Fruit fly (Drosophila melanogaster) whole organism, embryonic: ENCODE data around the gene CG13124.

Experiments used
- Blimp-1 ChIP-seq: fragments of 200-800 bp; sonication (Bioruptor generic); optimal IDR thresholded peaks from 3 replicates; lab custom pipeline; 2018; ENCODE audit warnings: missing biosample characterization, missing genetic modification characterization, mild to moderate bottlenecking, moderate library complexity, missing genetic modification reagents
- CG10267 ChIP-seq: fragments of 200-800 bp; sonication (Bioruptor generic); optimal IDR thresholded peaks from 2 replicates; lab custom pipeline; 2018; ENCODE audit warnings: missing biosample characterization, mild to moderate bottlenecking, missing genetic modification characterization, moderate library complexity
- CG11696 ChIP-seq: fragments of 200-800 bp; sonication (Bioruptor generic); IDR thresholded peaks from 2 replicates; pipeline ENCODE4 v1.3.6; 2022; ENCODE audit warnings: missing biosample characterization, missing genetic modification characterization
- CG1233 ChIP-seq: fragments of 200-800 bp; sonication (Bioruptor generic); optimal IDR thresholded peaks from 4 replicates; lab custom pipeline; 2018; ENCODE audit warnings: missing biosample characterization, mild to moderate bottlenecking, missing genetic modification characterization
- CG15514 ChIP-seq: fragments of 200-800 bp; sonication (Bioruptor generic); optimal IDR thresholded peaks from 3 replicates; lab custom pipeline; 2017; ENCODE audit warnings: missing biosample characterization, missing genetic modification characterization, mild to moderate bottlenecking, moderate library complexity, missing genetic modification reagents
- CG16779 ChIP-seq: fragments of 200-800 bp; sonication (Bioruptor generic); IDR thresholded peaks from 2 replicates; pipeline ENCODE4 v1.3.6; 2022; ENCODE audit warnings: missing biosample characterization, missing genetic modification characterization
- CG16815 ChIP-seq: fragments of 200-800 bp; sonication (Bioruptor generic); optimal IDR thresholded peaks from 3 replicates; lab custom pipeline; 2017; ENCODE audit warnings: missing biosample characterization, mild to moderate bottlenecking, missing genetic modification characterization
- CG18011 ChIP-seq: fragments of 200-800 bp; sonication (Bioruptor generic); optimal IDR thresholded peaks from 2 replicates; lab custom pipeline; 2017; ENCODE audit warnings: missing biosample characterization, missing genetic modification characterization, mild to moderate bottlenecking, moderate library complexity, missing genotype
- CG2120 ChIP-seq: fragments of 200-800 bp; sonication (Bioruptor generic); optimal IDR thresholded peaks from 3 replicates; lab custom pipeline; 2016; ENCODE audit warnings: missing biosample characterization, missing genetic modification characterization
- CG33213 ChIP-seq: fragments of 200-800 bp; sonication (Bioruptor generic); optimal IDR thresholded peaks from 3 replicates; lab custom pipeline; 2016; ENCODE audit warnings: missing biosample characterization, missing genetic modification characterization
- CG34422 ChIP-seq: fragments of 200-800 bp; sonication (Bioruptor generic); IDR thresholded peaks from 3 replicates; pipeline ENCODE4 v1.3.6; 2022; ENCODE audit warnings: missing biosample characterization, missing genetic modification characterization
- CG3995 ChIP-seq: fragments of 200-800 bp; sonication (Bioruptor generic); optimal IDR thresholded peaks from 3 replicates; lab custom pipeline; 2016; ENCODE audit warnings: missing biosample characterization, missing genetic modification characterization
- CG4820 ChIP-seq: fragments of 200-800 bp; sonication (Bioruptor generic); optimal IDR thresholded peaks from 3 replicates; lab custom pipeline; 2016; ENCODE audit warnings: missing biosample characterization, missing genetic modification characterization
- CG7839 ChIP-seq: fragments of 200-800 bp; sonication (Bioruptor generic); optimal IDR thresholded peaks from 3 replicates; lab custom pipeline; 2018; ENCODE audit warnings: missing biosample characterization, mild to moderate bottlenecking, missing genetic modification characterization, moderate library complexity
- CG8089 ChIP-seq: fragments of 200-800 bp; sonication (Bioruptor generic); optimal IDR thresholded peaks from 3 replicates; lab custom pipeline; 2016; ENCODE audit warnings: missing biosample characterization, missing genetic modification characterization
- CG8290 ChIP-seq, 3 experiments: fragments of 200-800 bp; sonication (Bioruptor generic); optimal IDR thresholded peaks; 2 replicates each; lab custom pipeline; 2016 to 2019; ENCODE audit warnings: missing biosample characterization in 3 of 3, missing genetic modification characterization in 3 of 3, mild to moderate bottlenecking in 2 of 3, moderate library complexity in 1 of 3
- Deaf1 ChIP-seq: fragments of 200-800 bp; optimal IDR thresholded peaks from 3 replicates; lab custom pipeline; 2019; ENCODE audit warnings: missing biosample characterization, mild to moderate bottlenecking, missing genetic modification characterization, moderate library complexity
- Dip3 ChIP-seq: fragments of 200-800 bp; sonication (Bioruptor generic); optimal IDR thresholded peaks from 3 replicates; lab custom pipeline; 2016; ENCODE audit warnings: missing biosample characterization, missing genetic modification characterization
- Dll ChIP-seq: fragments of 200-800 bp; sonication (Bioruptor generic); IDR thresholded peaks from 4 replicates; pipeline ENCODE4 v1.3.6; 2022; ENCODE audit warnings: missing biosample characterization, missing genetic modification characterization; ENCODE audit not compliant: partially characterized antibody
- Dref ChIP-seq: fragments of 200-800 bp; sonication (Bioruptor generic); IDR thresholded peaks from 2 replicates; pipeline ENCODE4 v1.3.6; 2022; ENCODE audit warnings: missing biosample characterization, missing genetic modification characterization
- Gug ChIP-seq: fragments of 200-800 bp; sonication (Bioruptor generic); IDR thresholded peaks from 4 replicates; pipeline ENCODE4 v1.3.6; 2022; ENCODE audit warnings: missing biosample characterization, missing genetic modification characterization
- HLH4C ChIP-seq: fragments of 200-800 bp; sonication (Bioruptor generic); IDR thresholded peaks from 3 replicates; pipeline ENCODE4 v1.3.6; 2022; ENCODE audit warnings: missing biosample characterization, missing genetic modification characterization; ENCODE audit not compliant: partially characterized antibody
- Max ChIP-seq: fragments of 200-800 bp; sonication (Bioruptor generic); optimal IDR thresholded peaks from 2 replicates; lab custom pipeline; 2016; ENCODE audit warnings: missing biosample characterization, mild to moderate bottlenecking, missing genetic modification characterization
- Myb ChIP-seq: fragments of 200-800 bp; sonication (Bioruptor generic); optimal IDR thresholded peaks from 2 replicates; lab custom pipeline; 2016; ENCODE audit warnings: missing biosample characterization, missing genetic modification characterization
- NC2β ChIP-seq: fragments of 200-800 bp; sonication (Bioruptor generic); optimal IDR thresholded peaks from 2 replicates; lab custom pipeline; 2016; ENCODE audit warnings: missing biosample characterization, missing genetic modification characterization
- Oli ChIP-seq: fragments of 200-800 bp; sonication (Bioruptor generic); optimal IDR thresholded peaks from 2 replicates; lab custom pipeline; 2018; ENCODE audit warnings: missing biosample characterization, mild to moderate bottlenecking, missing genetic modification characterization, moderate library complexity
- PHDP ChIP-seq: fragments of 200-800 bp; sonication (Bioruptor generic); optimal IDR thresholded peaks from 3 replicates; lab custom pipeline; 2018; ENCODE audit warnings: missing biosample characterization, mild to moderate bottlenecking, missing genetic modification characterization, moderate library complexity
- Pdp1 ChIP-seq, 2 experiments: fragments of 200-800 bp; sonication (Bioruptor generic); optimal IDR thresholded peaks; 3 replicates each; lab custom pipeline; 2016; ENCODE audit warnings: missing biosample characterization in 2 of 2, missing genetic modification characterization in 2 of 2, mild to moderate bottlenecking in 1 of 2, moderate library complexity in 1 of 2
- Ptx1 ChIP-seq: fragments of 200-800 bp; sonication (Bioruptor generic); IDR thresholded peaks from 2 replicates; pipeline ENCODE4 v1.3.6; 2022; ENCODE audit warnings: missing biosample characterization, missing genetic modification characterization
- Sry-β ChIP-seq: fragments of 200-800 bp; sonication (Bioruptor generic); optimal IDR thresholded peaks from 2 replicates; lab custom pipeline; 2018; ENCODE audit warnings: missing biosample characterization, mild to moderate bottlenecking, missing genetic modification characterization, moderate library complexity
- Sry-δ ChIP-seq: fragments of 200-800 bp; sonication (Bioruptor generic); optimal IDR thresholded peaks from 2 replicates; lab custom pipeline; 2016; ENCODE audit warnings: missing biosample characterization, missing genetic modification characterization
- TFAM ChIP-seq: fragments of 200-800 bp; sonication (Bioruptor generic); optimal IDR thresholded peaks from 2 replicates; lab custom pipeline; 2017; ENCODE audit warnings: missing biosample characterization, missing genetic modification characterization, inconsistent platforms
- Usf ChIP-seq: fragments of 200-800 bp; sonication (Bioruptor generic); optimal IDR thresholded peaks from 2 replicates; lab custom pipeline; 2017; ENCODE audit warnings: missing genotype, missing biosample characterization, missing genetic modification characterization
- ara ChIP-seq: fragments of 200-800 bp; sonication (Bioruptor generic); IDR thresholded peaks from 2 replicates; pipeline ENCODE4 v1.3.6; 2022; ENCODE audit warnings: missing biosample characterization, missing genetic modification characterization
- bcd ChIP-seq: fragments of 200-800 bp; sonication (Bioruptor generic); optimal IDR thresholded peaks from 2 replicates; lab custom pipeline; 2017; ENCODE audit warnings: missing biosample characterization, mild to moderate bottlenecking, missing genetic modification characterization
- br ChIP-seq: fragments of >200 bp; optimal IDR thresholded peaks from 2 replicates; lab custom pipeline; 2017
- crp ChIP-seq, 2 experiments: fragments of 200-800 bp; sonication (Bioruptor generic); optimal IDR thresholded peaks; 2 replicates in 1 of 2; 3 replicates in 1 of 2; lab custom pipeline; 2017; ENCODE audit warnings: missing biosample characterization in 2 of 2, missing genetic modification characterization in 2 of 2, mild to moderate bottlenecking in 1 of 2, moderate library complexity in 1 of 2
- grau ChIP-seq: fragments of 200-800 bp; optimal IDR thresholded peaks from 3 replicates; lab custom pipeline; 2019; ENCODE audit warnings: missing biosample characterization, mild to moderate bottlenecking, missing genetic modification characterization, moderate library complexity
- lola ChIP-seq, 3 experiments: fragments of >200 bp in 2 of 3; fragments of 200-800 bp in 1 of 3; sonication (Bioruptor generic) in 1 of 3; optimal IDR thresholded peaks; 2 replicates each; lab custom pipeline; 2017 to 2019; ENCODE audit warnings: missing biosample characterization in 3 of 3, missing genetic modification characterization in 3 of 3, mild to moderate bottlenecking in 1 of 3, moderate library complexity in 1 of 3
- pita ChIP-seq: fragments of 200-800 bp; sonication (Bioruptor generic); optimal IDR thresholded peaks from 2 replicates; lab custom pipeline; 2017; ENCODE audit warnings: missing biosample characterization, mild to moderate bottlenecking, missing genetic modification characterization
- pum ChIP-seq: fragments of 200-800 bp; sonication (Bioruptor generic); optimal IDR thresholded peaks from 2 replicates; lab custom pipeline; 2016; ENCODE audit warnings: missing biosample characterization, missing genetic modification characterization
- ranshi ChIP-seq: fragments of 200-800 bp; sonication (Bioruptor generic); IDR thresholded peaks from 2 replicates; pipeline ENCODE4 v1.3.6; 2022; ENCODE audit warnings: missing biosample characterization, missing genetic modification characterization
- slp2 ChIP-seq: fragments of 200-800 bp; sonication (Bioruptor generic); optimal IDR thresholded peaks from 2 replicates; lab custom pipeline; 2016; ENCODE audit warnings: missing biosample characterization, missing genetic modification characterization
- ssp ChIP-seq: fragments of 200-800 bp; sonication (Bioruptor generic); IDR thresholded peaks from 2 replicates; pipeline ENCODE4 v1.3.6; 2022; ENCODE audit warnings: missing biosample characterization, missing genetic modification characterization
- tgo ChIP-seq: fragments of 200-800 bp; sonication (Bioruptor generic); IDR thresholded peaks from 3 replicates; pipeline ENCODE4 v1.3.6; 2022; ENCODE audit warnings: missing biosample characterization, missing genetic modification characterization
- tin ChIP-seq: fragments of 200-800 bp; sonication (Bioruptor generic); optimal IDR thresholded peaks from 3 replicates; lab custom pipeline; 2016; ENCODE audit warnings: missing biosample characterization, missing genetic modification characterization
- tio ChIP-seq: fragments of 200-800 bp; sonication (Bioruptor generic); optimal IDR thresholded peaks from 2 replicates; lab custom pipeline; 2017; ENCODE audit warnings: missing biosample characterization, missing genetic modification characterization, inconsistent platforms
- wdn ChIP-seq: fragments of 200-800 bp; sonication (Bioruptor generic); IDR thresholded peaks from 2 replicates; pipeline ENCODE4 v1.3.6; 2022; ENCODE audit warnings: missing biosample characterization, missing genetic modification characterization
- zen2 ChIP-seq: fragments of 200-800 bp; sonication (Bioruptor generic); IDR thresholded peaks from 3 replicates; pipeline ENCODE4 v1.3.6; 2022; ENCODE audit warnings: missing biosample characterization, missing genetic modification characterization; ENCODE audit not compliant: partially characterized antibody
- zfh2 ChIP-seq: fragments of 200-800 bp; sonication (Bioruptor generic); optimal IDR thresholded peaks from 2 replicates; lab custom pipeline; 2016; ENCODE audit warnings: missing biosample characterization, missing genetic modification characterization

The CG13124 gene

DNA sequence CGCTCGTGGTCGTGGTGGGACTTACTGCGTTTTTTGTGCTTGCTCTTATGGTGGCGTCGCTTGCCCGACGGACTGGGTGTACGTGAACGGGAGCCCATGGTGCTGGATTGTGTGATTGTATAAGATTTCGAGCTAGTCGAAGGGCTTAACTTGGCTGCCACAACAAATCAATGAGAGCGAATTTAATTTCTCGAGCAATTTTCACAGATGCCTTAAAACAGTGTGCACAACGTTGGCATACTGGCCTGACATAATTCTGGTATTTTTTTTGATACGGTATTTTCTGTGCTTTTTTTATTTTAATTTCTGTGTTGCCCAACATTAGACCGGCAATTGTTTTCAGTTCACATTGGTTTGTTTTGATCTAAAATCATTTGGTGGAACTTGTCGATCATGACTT, 29.5 kb upstream of the CG13124 start, which contains the start of gene Arglu1 (continued):
- TF ChIP-seq bcd (GFP tag; lab: Kevin White, UChicago) (no peak), tio (GFP tag; lab: Kevin White, UChicago) (no peak), tin (GFP tag; lab: Kevin White, UChicago) (peak; percentile 22), CG7839 (tag; lab: Kevin White, UChicago) (no peak), ranshi (GFP tag; lab: Robert Waterston, UW) (no peak), CG4820 (GFP tag; lab: Kevin White, UChicago) (no peak), Usf (GFP tag; lab: Kevin White, UChicago) (no peak), CG33213 (GFP tag; lab: Kevin White, UChicago) (peak; percentile 37), grau (tag; lab: Kevin White, UChicago) (no peak), crp (GFP tag; optimal IDR thresholded peaks at IDR 0.05; lab: Kevin White, UChicago) (peak in 1 of 2 experiments; percentile 41), Sry-δ (GFP tag; lab: Kevin White, UChicago) (peak; percentile 2), lola (GFP tag; optimal IDR thresholded peaks at IDR 0.05; lab: Kevin White, UChicago) (no peak), TFAM (no peak), Oli (no peak), CG16779 (no peak), CG10267 (tag; lab: Kevin White, UChicago) (peak; percentile 86), Deaf1 (no peak), ara (GFP tag; lab: Robert Waterston, UW) (no peak), CG3995 (GFP tag; lab: Kevin White, UChicago) (peak; percentile 1), CG1233 (GFP tag; lab: Kevin White, UChicago) (no peak), ssp (GFP tag; lab: Robert Waterston, UW) (0 out of 2 replicates have a peak, but pooled peaks have one; percentile 18), CG8089 (no peak), CG2120 (GFP tag; lab: Kevin White, UChicago) (peak; percentile 46), Dip3 (no peak), Pdp1 (GFP tag; optimal IDR thresholded peaks at IDR 0.05; lab: Kevin White, UChicago) (peak in 1 of 2 experiments; percentile 81), CG34422 (peak; percentile 64; the same call in 1 of the 3 replicates), br (lab: Kevin White, UChicago) (no peak), NC2β (GFP tag; lab: Kevin White, UChicago) (no peak), slp2 (GFP tag; lab: Kevin White, UChicago) (no peak), CG8290 (GFP tag; optimal IDR thresholded peaks at IDR 0.05; lab: Kevin White, UChicago) (no peak), CG8290 (tag; optimal IDR thresholded peaks at IDR 0.05; lab: Kevin White, UChicago) (no peak), Gug (GFP tag; lab: Robert Waterston, UW) (no peak), HLH4C (GFP tag; lab: Robert Waterston, UW) (no peak), Ptx1 (peak; percentile 39; the same call in 1 of the 2 replicates), pita (GFP tag; lab: Kevin White, UChicago) (no peak), Dll (GFP tag; lab: Robert Waterston, UW) (0 out of 4 replicates have a peak, but pooled peaks have one; percentile 31), pum (GFP tag; lab: Kevin White, UChicago) (no peak), Sry-β (no peak), zfh2 (GFP tag; lab: Kevin White, UChicago) (peak; percentile 58), zen2 (GFP tag; lab: Robert Waterston, UW) (0 out of 3 replicates have a peak, but pooled peaks have one; percentile 23), Dref (0 out of 2 replicates have a peak, but pooled peaks have one; percentile 34), PHDP (tag; lab: Kevin White, UChicago) (no peak), Myb (GFP tag; lab: Kevin White, UChicago) (peak; percentile 26), tgo (GFP tag; lab: Robert Waterston, UW) (peak; percentile 28; the same call in 1 of the 3 replicates), CG15514 (GFP tag; lab: Kevin White, UChicago) (peak; percentile 78), CG16815 (GFP tag; lab: Kevin White, UChicago) (no peak), Blimp-1 (GFP tag; lab: Kevin White, UChicago) (no peak), CG11696 (no peak), wdn (GFP tag; lab: Robert Waterston, UW) (no peak), CG18011 (peak; percentile 14), Max (no peak)
